Worm (Caenorhabditis elegans): Measurements from ENCODE around the gene C01G10.15.

C01G10.15 gene

DNA sequence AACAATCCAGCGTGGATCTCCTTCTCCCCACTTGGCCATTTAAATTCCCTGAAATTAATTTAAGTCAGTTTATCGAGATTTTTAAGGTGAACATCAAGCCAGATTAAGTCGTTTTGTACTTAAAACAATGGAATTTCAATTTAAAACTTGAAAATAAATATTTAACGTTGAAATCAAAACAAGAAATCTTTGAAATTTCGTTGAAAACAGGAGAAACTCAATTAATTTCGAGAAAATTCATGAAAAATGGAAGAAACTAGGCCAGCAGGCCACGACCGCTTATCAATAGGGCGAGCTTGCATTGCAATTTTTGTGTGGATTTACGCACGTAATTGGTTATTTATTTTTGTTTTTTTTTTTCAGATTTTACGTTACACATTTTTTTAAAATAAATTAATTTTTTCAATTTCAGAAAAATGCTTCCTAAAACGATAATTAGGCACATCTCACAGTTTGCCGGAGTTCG lies 1.7 kb downstream of the C01G10.15 start, which contains the start of the genes ahsa-1 and C01G10.7 (continued):
- TF ChIP-seq alr-1 (tag; optimal IDR thresholded peaks at IDR 0.05; ENCODE audit: borderline replicate concordance) (no peak), C04F5.9 (tag; optimal IDR thresholded peaks at IDR 0.05) (peak; percentile 88), mef-2 (tag; optimal IDR thresholded peaks at IDR 0.05) (no peak), mab-9 (GFP tag; IDR thresholded peaks at IDR 0.05) (peak; percentile 73), nhr-76 (tag; optimal IDR thresholded peaks at IDR 0.05) (no peak)

DNA sequence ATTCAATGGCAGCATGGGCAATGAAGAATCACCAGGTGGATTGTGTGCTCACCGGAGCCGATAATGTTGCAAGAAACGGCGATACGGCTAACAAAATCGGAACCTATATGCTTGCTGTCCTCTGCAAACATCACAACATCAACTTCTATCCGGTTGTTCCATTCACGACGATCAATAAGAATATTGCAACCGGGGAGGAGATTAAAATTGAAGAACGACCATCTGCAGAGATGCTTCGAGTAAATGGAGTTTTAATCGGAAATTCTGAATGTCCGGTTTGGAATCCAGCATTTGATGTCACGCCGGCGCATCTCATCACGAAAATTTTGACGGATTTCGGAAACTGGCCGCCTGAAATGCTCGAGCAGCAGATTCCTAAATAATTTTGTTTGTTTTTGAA lies 3.4 kb downstream of the C01G10.15 start:
- TF ChIP-seq lin-14 (GFP tag; optimal IDR thresholded peaks at IDR 0.05) (no peak), C04F5.9 (tag; optimal IDR thresholded peaks at IDR 0.05) (no peak), tbx-2 (tag; optimal IDR thresholded peaks at IDR 0.05) (no peak), snpc-4 (tag; optimal IDR thresholded peaks at IDR 0.05) (no peak), aly-2 (tag; optimal IDR thresholded peaks at IDR 0.05) (peak; percentile 84), unc-98 (GFP tag; IDR thresholded peaks at IDR 0.05) (no peak), unc-30 (tag; optimal IDR thresholded peaks at IDR 0.05) (no peak), nhr-12 (tag; optimal IDR thresholded peaks at IDR 0.05) (no peak), hlh-17 (GFP tag; optimal IDR thresholded peaks at IDR 0.05; ENCODE audit: borderline replicate concordance) (no peak), egl-27 (tag; optimal IDR thresholded peaks at IDR 0.05) (no peak), grh-1 (GFP tag; IDR thresholded peaks at IDR 0.05) (no peak), lsy-2 (tag; optimal IDR thresholded peaks at IDR 0.05) (peak in 1 of 2 experiments; percentile 19), nhr-237 (tag; optimal IDR thresholded peaks at IDR 0.05) (no peak), mef-2 (tag; optimal IDR thresholded peaks at IDR 0.05) (no peak), ces-1 (GFP tag; optimal IDR thresholded peaks at IDR 0.05) (no peak), ztf-11 (tag; optimal IDR thresholded peaks at IDR 0.05) (no peak), nhr-19 (GFP tag; conservative IDR thresholded peaks at IDR 0.05) (peak; percentile 16; the same call in 1 of the 2 replicates), efl-3 (GFP tag; optimal IDR thresholded peaks at IDR 0.05) (no peak), blmp-1 (tag; optimal IDR thresholded peaks at IDR 0.05) (no peak), sptf-1 (tag; optimal IDR thresholded peaks at IDR 0.05) (no peak), C34B4.2 (tag; optimal IDR thresholded peaks at IDR 0.05) (no peak), isw-1 (GFP tag; IDR thresholded peaks at IDR 0.05) (no peak), C16A3.4 (tag; optimal IDR thresholded peaks at IDR 0.05) (no peak), lin-39 (tag; optimal IDR thresholded peaks at IDR 0.05) (no peak), nhr-47 (tag; optimal IDR thresholded peaks at IDR 0.05) (no peak), Y116A8C.19 (tag; optimal IDR thresholded peaks at IDR 0.05; ENCODE audit: borderline replicate concordance) (no peak), alr-1 (tag; optimal IDR thresholded peaks at IDR 0.05; ENCODE audit: borderline replicate concordance) (no peak), fkh-8 (tag; optimal IDR thresholded peaks at IDR 0.05) (no peak), nhr-71 (tag; optimal IDR thresholded peaks at IDR 0.05) (peak; percentile 44), nhr-20 (tag; optimal IDR thresholded peaks at IDR 0.05) (peak; percentile 6), ceh-63 (GFP tag; optimal IDR thresholded peaks at IDR 0.05) (peak; percentile 48), fkh-4 (tag; optimal IDR thresholded peaks at IDR 0.05; ENCODE audit: borderline replicate concordance) (no peak), elt-3 (tag; optimal IDR thresholded peaks at IDR 0.05) (no peak), pag-3 (tag; optimal IDR thresholded peaks at IDR 0.05; ENCODE audit: borderline replicate concordance, insufficient read depth) (no peak), F16B12.6 (tag; optimal IDR thresholded peaks at IDR 0.05) (no peak), ceh-90 (tag; optimal IDR thresholded peaks at IDR 0.05) (no peak), zag-1 (tag; optimal IDR thresholded peaks at IDR 0.05) (no peak), nhr-85 (tag) (no peak), fos-1 (tag; optimal IDR thresholded peaks at IDR 0.05) (no peak), jun-1 (tag; optimal IDR thresholded peaks at IDR 0.05) (no peak), lir-3 (tag; optimal IDR thresholded peaks at IDR 0.05; ENCODE audit: poor library complexity) (no peak), lin-13 (GFP tag; optimal IDR thresholded peaks at IDR 0.05) (no peak), skn-1 (tag; optimal IDR thresholded peaks at IDR 0.05) (no peak), mdl-1 (tag; optimal IDR thresholded peaks at IDR 0.05) (no peak), vab-15 (tag; optimal IDR thresholded peaks at IDR 0.05) (no peak), nhr-11 (tag; optimal IDR thresholded peaks at IDR 0.05) (no peak), zip-4 (GFP tag; optimal IDR thresholded peaks at IDR 0.05) (no peak), dpl-1 (GFP tag; optimal IDR thresholded peaks at IDR 0.05) (no peak), ama-1 (optimal IDR thresholded peaks at IDR 0.05) (peak; percentile 93)
